Worm (Caenorhabditis elegans): ENCODE results near the gene Y54G2A.26.

DNA sequence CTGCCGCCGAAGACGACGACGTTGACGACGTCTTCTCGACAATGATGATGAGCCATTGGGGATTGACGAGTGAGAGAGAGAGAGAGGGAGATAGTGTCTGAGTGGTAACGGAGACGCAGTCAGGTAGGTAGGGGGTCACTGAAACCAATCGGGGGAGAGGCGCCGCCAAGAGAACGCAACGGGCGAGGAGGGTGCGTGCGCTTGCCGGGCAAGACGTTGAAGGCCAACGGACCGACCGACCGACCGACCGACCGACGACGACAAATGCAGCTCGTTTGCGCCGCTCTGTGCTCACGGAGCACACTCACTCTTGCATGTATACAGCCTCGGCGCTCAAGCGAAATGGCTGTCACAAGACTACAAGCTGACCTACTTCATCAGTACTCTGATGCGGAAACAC lies 4.8 kb downstream of the Y54G2A.26 start:
- TF ChIP-seq T22C8.4 (GFP tag; IDR thresholded peaks at IDR 0.05) (no peak), med-1 (GFP tag; optimal IDR thresholded peaks at IDR 0.05; ENCODE audit: insufficient read depth) (no peak), ztf-29 (GFP tag; IDR thresholded peaks at IDR 0.05) (0 out of 2 replicates have a peak, but pooled peaks have one; percentile 48), ztf-23 (GFP tag; IDR thresholded peaks at IDR 0.05) (no peak)

Data from whole organism, midembryonic.